Fruit fly (Drosophila melanogaster): ENCODE data around the gene Qsox4.

DNA sequence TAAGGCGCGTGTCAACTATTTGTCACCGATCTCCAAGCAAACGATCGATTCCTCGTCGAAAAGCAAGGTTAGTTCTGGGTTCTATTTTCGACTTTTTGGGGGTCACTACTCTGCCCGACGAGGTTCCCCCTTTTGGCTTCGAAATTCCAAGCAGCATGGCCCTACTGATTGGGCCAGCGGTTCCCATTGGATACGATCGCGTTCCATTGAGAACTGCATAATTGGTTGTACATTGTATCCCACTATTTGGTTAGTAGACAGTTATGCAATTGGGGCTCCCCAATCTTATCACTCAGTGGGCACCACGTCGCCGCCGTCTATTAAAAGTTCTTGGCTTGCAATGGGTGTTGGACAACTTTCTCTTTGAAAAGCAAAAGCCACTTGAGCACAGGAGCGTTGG, 31.2 kb downstream of the Qsox4 start:
- no peak for TF ChIP-seq dl (GFP tag; optimal IDR thresholded peaks at IDR 0.05; ENCODE audit: insufficient read depth in 1 of 2, partially characterized antibody in 2 of 2)
- no peak for TF ChIP-seq sage (GFP tag; optimal IDR thresholded peaks at IDR 0.05)
- no peak for TF ChIP-seq psq (GFP tag; optimal IDR thresholded peaks at IDR 0.05)
- no peak for TF ChIP-seq Jra (GFP tag; optimal IDR thresholded peaks at IDR 0.05)
- no peak for TF ChIP-seq h (GFP tag; optimal IDR thresholded peaks at IDR 0.05)
